Worm (Caenorhabditis elegans): Measurements from ENCODE around the gene ptr-22.
A peak's percentile ranks its signal among the peaks of the same experiment; 100 is the strongest.

ptr-22 gene

ce11 chrV:18967479-18968056 lies 36.4 kb upstream of the ptr-22 start, which contains the start of gene Y39B6A.43:
TSS of gene Y39B6A.43 (minus strand) at chrV:18967829.
- TF ChIP-seq fos-1 (tag; optimal IDR thresholded peaks at IDR 0.05), result peak; percentile 90
- peak; percentile 99 for TF ChIP-seq gmeb-1 (tag; optimal IDR thresholded peaks at IDR 0.05)
- peak; percentile 57 for TF ChIP-seq skn-1 (tag; optimal IDR thresholded peaks at IDR 0.05)
- peak; percentile 97 for TF ChIP-seq crh-2 (tag; optimal IDR thresholded peaks at IDR 0.05)
- peak; percentile 67 for TF ChIP-seq blmp-1 (tag; optimal IDR thresholded peaks at IDR 0.05; ENCODE audit: insufficient read depth)
- peak; percentile 94 to 97 for TF ChIP-seq lsy-2 (tag; optimal IDR thresholded peaks at IDR 0.05)
- peak; percentile 79 for TF ChIP-seq R02D3.7 (tag; optimal IDR thresholded peaks at IDR 0.05)
- no peak for TF ChIP-seq nhr-23 (tag; optimal IDR thresholded peaks at IDR 0.05)
- peak; percentile 93 for TF ChIP-seq Y55F3AM.14 (GFP tag; optimal IDR thresholded peaks at IDR 0.05)
- peak; percentile 80 for TF ChIP-seq egl-27 (tag; optimal IDR thresholded peaks at IDR 0.05)
- TF ChIP-seq nhr-10 (tag; optimal IDR thresholded peaks at IDR 0.05), result peak; percentile 87
- peak; percentile 96 for TF ChIP-seq nhr-129 (tag; optimal IDR thresholded peaks at IDR 0.05)
- no peak for TF ChIP-seq aly-2 (tag; optimal IDR thresholded peaks at IDR 0.05)
- no peak for TF ChIP-seq elt-3 (tag; optimal IDR thresholded peaks at IDR 0.05)
- TF ChIP-seq peb-1 (tag; optimal IDR thresholded peaks at IDR 0.05), result no peak
- TF ChIP-seq C34F6.9 (tag; optimal IDR thresholded peaks at IDR 0.05), result peak; percentile 91
- peak; percentile 83 for TF ChIP-seq snpc-4 (tag; optimal IDR thresholded peaks at IDR 0.05)
- TF ChIP-seq F13H6.1 (tag; optimal IDR thresholded peaks at IDR 0.05), result peak; percentile 88
- TF ChIP-seq sma-3 (GFP tag; optimal IDR thresholded peaks at IDR 0.05), result peak; percentile 91
- peak in 1 of 2 experiments; percentile 72 for TF ChIP-seq mdl-1 (tag; optimal IDR thresholded peaks at IDR 0.05)
- peak; percentile 91 for TF ChIP-seq nhr-6 (tag; optimal IDR thresholded peaks at IDR 0.05)
- peak; percentile 68 for TF ChIP-seq ZK546.5 (tag; optimal IDR thresholded peaks at IDR 0.05)
- peak; percentile 85 for TF ChIP-seq unc-39 (tag; optimal IDR thresholded peaks at IDR 0.05)
- TF ChIP-seq elt-1 (tag; optimal IDR thresholded peaks at IDR 0.05), result no peak
- no peak for TF ChIP-seq lin-39 (tag; optimal IDR thresholded peaks at IDR 0.05)
- peak; percentile 99 for TF ChIP-seq unc-55 (GFP tag; optimal IDR thresholded peaks at IDR 0.05)
- TF ChIP-seq lin-13 (GFP tag; optimal IDR thresholded peaks at IDR 0.05), result peak; percentile 99
- peak; percentile 93 for TF ChIP-seq lin-11 (tag; optimal IDR thresholded peaks at IDR 0.05)
- peak; percentile 94 for TF ChIP-seq sem-4 (tag; optimal IDR thresholded peaks at IDR 0.05)
- TF ChIP-seq ceh-16 (tag; optimal IDR thresholded peaks at IDR 0.05), result peak; percentile 55
- peak; percentile 19 for TF ChIP-seq mbf-1 (tag; optimal IDR thresholded peaks at IDR 0.05)
- TF ChIP-seq nhr-25 (tag; optimal IDR thresholded peaks at IDR 0.05), result peak; percentile 96
- TF ChIP-seq nhr-237 (tag; optimal IDR thresholded peaks at IDR 0.05), result peak; percentile 86
- TF ChIP-seq sma-9 (GFP tag; optimal IDR thresholded peaks at IDR 0.05), result peak; percentile 93
- TF ChIP-seq sma-9 (tag; optimal IDR thresholded peaks at IDR 0.05), result no peak
- TF ChIP-seq nhr-11 (tag; optimal IDR thresholded peaks at IDR 0.05), result no peak
- peak; percentile 81 for TF ChIP-seq ztf-4 (tag; optimal IDR thresholded peaks at IDR 0.05)
- peak; percentile 90 for TF ChIP-seq zag-1 (tag; optimal IDR thresholded peaks at IDR 0.05)
- no peak for TF ChIP-seq alr-1 (tag; optimal IDR thresholded peaks at IDR 0.05)
- TF ChIP-seq nhr-77 (tag; optimal IDR thresholded peaks at IDR 0.05), result peak; percentile 90
- TF ChIP-seq unc-62 (GFP tag; optimal IDR thresholded peaks at IDR 0.05), result no peak
- peak; percentile 93 for TF ChIP-seq ceh-82 (tag; optimal IDR thresholded peaks at IDR 0.05)
- TF ChIP-seq nhr-21 (tag; optimal IDR thresholded peaks at IDR 0.05), result peak; percentile 94
- peak; percentile 92 for TF ChIP-seq mab-5 (tag; optimal IDR thresholded peaks at IDR 0.05)

ce11 chrV:18960072-18960471 lies 28.9 kb upstream of the ptr-22 start, which contains the start of gene ztf-20:
TSS of gene ztf-20 (minus strand) at chrV:18960172.
- TF ChIP-seq mbf-1 (tag; optimal IDR thresholded peaks at IDR 0.05) (no peak), C34F6.9 (tag; optimal IDR thresholded peaks at IDR 0.05) (no peak), ztf-11 (tag; optimal IDR thresholded peaks at IDR 0.05) (no peak), snpc-4 (tag; optimal IDR thresholded peaks at IDR 0.05) (no peak), sma-3 (GFP tag; optimal IDR thresholded peaks at IDR 0.05) (no peak), ceh-16 (tag; optimal IDR thresholded peaks at IDR 0.05) (no peak), lin-39 (tag; optimal IDR thresholded peaks at IDR 0.05) (no peak), egl-27 (tag; optimal IDR thresholded peaks at IDR 0.05) (no peak), ceh-82 (tag; optimal IDR thresholded peaks at IDR 0.05) (no peak), mab-5 (tag; optimal IDR thresholded peaks at IDR 0.05) (no peak), ZK546.5 (tag; optimal IDR thresholded peaks at IDR 0.05) (no peak), nhr-129 (tag; optimal IDR thresholded peaks at IDR 0.05) (no peak), R02D3.7 (tag; optimal IDR thresholded peaks at IDR 0.05) (no peak), lin-13 (GFP tag; optimal IDR thresholded peaks at IDR 0.05) (no peak), nhr-10 (tag; optimal IDR thresholded peaks at IDR 0.05) (no peak), sma-9 (GFP tag; optimal IDR thresholded peaks at IDR 0.05) (no peak), sma-9 (tag; optimal IDR thresholded peaks at IDR 0.05) (no peak), dmd-4 (tag; optimal IDR thresholded peaks at IDR 0.05) (no peak)
